Worm (Caenorhabditis elegans) whole organism, L1 larva: Measurements from ENCODE around the gene col-184.

Experiments
- C16A3.4 ChIP-seq: fragments of 150-350 bp; optimal IDR thresholded peaks from 2 replicates; lab custom pipeline; 2014; ENCODE audit warnings: missing biosample characterization, missing genetic modification characterization
- F16B12.6 ChIP-seq: fragments of 150-350 bp; optimal IDR thresholded peaks from 2 replicates; lab custom pipeline; 2014; ENCODE audit warnings: missing biosample characterization, missing genetic modification characterization
- fkh-10 ChIP-seq: sonication (generic microtip); optimal IDR thresholded peaks from 2 replicates; lab custom pipeline; 2017; ENCODE audit warnings: missing biosample characterization, missing genetic modification reagents, missing genetic modification characterization
- hpl-2 ChIP-seq: fragments of 150-350 bp; optimal IDR thresholded peaks from 2 replicates; lab custom pipeline; 2014; ENCODE audit warnings: missing biosample characterization, missing genetic modification reagents, missing genetic modification characterization
- jun-1 ChIP-seq: fragments of 150-350 bp; optimal IDR thresholded peaks from 2 replicates; lab custom pipeline; 2014; ENCODE audit warnings: missing biosample characterization, missing genetic modification reagents, missing genetic modification characterization
- nhr-237 ChIP-seq: fragments of 150-350 bp; optimal IDR thresholded peaks from 2 replicates; lab custom pipeline; 2014; ENCODE audit warnings: missing biosample characterization, missing genetic modification characterization
- snpc-4 ChIP-seq: fragments of 150-350 bp; optimal IDR thresholded peaks from 2 replicates; lab custom pipeline; 2014; ENCODE audit warnings: missing biosample characterization, missing genetic modification characterization
- unc-130 ChIP-seq: fragments of 150-350 bp; optimal IDR thresholded peaks from 2 replicates; lab custom pipeline; 2017; ENCODE audit warnings: missing biosample characterization, missing genetic modification characterization, inconsistent platforms

DNA sequence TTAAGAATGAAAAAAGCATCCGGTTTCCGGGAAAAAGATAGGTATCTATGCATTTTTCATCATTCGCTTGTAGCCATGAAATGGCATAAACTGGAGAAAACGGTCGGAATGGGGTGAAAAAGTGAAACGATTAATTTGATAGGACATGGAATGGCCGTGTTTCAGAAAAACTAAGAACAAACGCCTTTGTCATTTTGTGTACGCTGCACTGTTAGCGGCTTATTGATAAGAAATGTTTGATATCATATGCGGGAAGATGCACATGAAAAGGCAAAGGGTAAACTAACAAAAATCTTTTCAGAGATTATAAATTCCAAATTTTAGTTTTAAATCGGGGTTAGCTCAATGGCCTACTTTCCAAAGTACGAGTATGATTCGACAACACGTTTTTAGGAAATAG is 48.2 kb upstream of the col-184 start:
- no peak for TF ChIP-seq hpl-2 (GFP tag; lab: Kevin White, UChicago)
- TF ChIP-seq fkh-10: no peak
- no peak for TF ChIP-seq nhr-237 (tag; lab: Kevin White, UChicago)
- no peak for TF ChIP-seq unc-130 (tag; lab: Kevin White, UChicago)
- TF ChIP-seq jun-1: no peak
- TF ChIP-seq C16A3.4: no peak
- TF ChIP-seq snpc-4: no peak
- TF ChIP-seq F16B12.6 (tag; lab: Kevin White, UChicago): no peak
